Worm (Caenorhabditis elegans) whole organism, L2 larva: ENCODE data around the gene sli-1.

Source experiments
- aly-2 ChIP-seq: fragments of 150-350 bp; optimal IDR thresholded peaks from 2 replicates; lab custom pipeline; 2014; ENCODE audit warnings: missing biosample characterization, missing genetic modification characterization
- ama-1 ChIP-seq: fragments of 150-350 bp; optimal IDR thresholded peaks from 2 replicates; lab custom pipeline; 2018; ENCODE audit warnings: inconsistent platforms
- egl-27 ChIP-seq: sonication (generic microtip); optimal IDR thresholded peaks from 3 replicates; lab custom pipeline; 2017; ENCODE audit warnings: missing biosample characterization, missing genetic modification reagents, missing genetic modification characterization
- fos-1 ChIP-seq: fragments of 150-350 bp; optimal IDR thresholded peaks from 2 replicates; lab custom pipeline; 2014; ENCODE audit warnings: missing biosample characterization, missing genetic modification characterization
- lin-39 ChIP-seq: fragments of 150-350 bp; optimal IDR thresholded peaks from 2 replicates; lab custom pipeline; 2014; ENCODE audit warnings: missing biosample characterization, missing genetic modification reagents, missing genetic modification characterization
- nhr-11 ChIP-seq: fragments of 150-350 bp; optimal IDR thresholded peaks from 2 replicates; lab custom pipeline; 2014; ENCODE audit warnings: missing biosample characterization, missing genetic modification characterization
- nhr-237 ChIP-seq: fragments of 150-350 bp; optimal IDR thresholded peaks from 2 replicates; lab custom pipeline; 2014; ENCODE audit warnings: missing biosample characterization, missing genetic modification characterization
- skn-1 ChIP-seq: sonication (generic microtip); optimal IDR thresholded peaks from 2 replicates; lab custom pipeline; 2017; ENCODE audit warnings: missing biosample characterization, missing genetic modification characterization
- sma-3 ChIP-seq: sonication (generic microtip); optimal IDR thresholded peaks from 2 replicates; lab custom pipeline; 2016; ENCODE audit warnings: missing genetic modification reagents, missing genetic modification characterization, missing compliant biosample characterization
- snpc-4 ChIP-seq: fragments of 150-350 bp; optimal IDR thresholded peaks from 2 replicates; lab custom pipeline; 2014; ENCODE audit warnings: missing biosample characterization, missing genetic modification characterization
- unc-39 ChIP-seq: fragments of 150-350 bp; optimal IDR thresholded peaks from 2 replicates; lab custom pipeline; 2014; ENCODE audit warnings: missing biosample characterization, missing genetic modification characterization
- unc-55 ChIP-seq: fragments of 150-350 bp; sonication (generic microtip); optimal IDR thresholded peaks from 3 replicates; lab custom pipeline; 2014; ENCODE audit warnings: missing biosample characterization, missing genetic modification reagents, missing genetic modification characterization
- unc-62 ChIP-seq: fragments of 150-350 bp; optimal IDR thresholded peaks from 2 replicates; lab custom pipeline; 2014; ENCODE audit warnings: missing biosample characterization, missing genetic modification reagents, missing genetic modification characterization
- zag-1 ChIP-seq: fragments of 150-350 bp; optimal IDR thresholded peaks from 2 replicates; lab custom pipeline; 2014; ENCODE audit warnings: missing biosample characterization, missing genetic modification characterization

DNA sequence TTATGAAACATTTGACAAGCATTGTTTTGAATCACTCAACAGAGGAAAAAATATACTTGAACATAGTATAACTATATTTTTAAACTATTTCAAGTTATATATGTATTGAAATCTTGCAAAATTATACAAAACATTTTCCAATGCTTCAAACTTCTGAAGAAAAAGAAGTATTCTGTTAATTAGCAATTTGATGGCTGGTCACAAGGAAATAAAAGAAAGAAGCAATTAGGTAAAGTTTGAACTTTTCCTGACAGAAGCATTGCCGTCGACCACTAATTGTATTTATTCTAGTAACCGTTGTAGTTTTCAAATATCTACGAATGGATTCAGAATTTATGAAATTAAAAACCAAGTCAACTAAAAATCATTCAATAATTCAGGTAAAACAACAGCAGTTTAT, 37.2 kb downstream of the sli-1 start:
- no peak for TF ChIP-seq sma-3
- TF ChIP-seq unc-62 (GFP tag; lab: Kevin White, UChicago) = no peak
- TF ChIP-seq fos-1 (tag; lab: Kevin White, UChicago) = no peak
- TF ChIP-seq ama-1 (lab: Kevin White, UChicago) = no peak
- no peak for TF ChIP-seq zag-1 (tag; lab: Kevin White, UChicago)
- no peak for TF ChIP-seq unc-39
- TF ChIP-seq lin-39 (tag; lab: Kevin White, UChicago) = no peak
- TF ChIP-seq nhr-237 (tag; lab: Kevin White, UChicago) = no peak
- TF ChIP-seq unc-55 (GFP tag; lab: Kevin White, UChicago) = no peak
- TF ChIP-seq snpc-4 (tag; lab: Kevin White, UChicago) = no peak
- no peak for TF ChIP-seq nhr-11
- no peak for TF ChIP-seq skn-1 (tag; lab: Kevin White, UChicago)
- TF ChIP-seq egl-27 (tag; lab: Kevin White, UChicago) = no peak
- no peak for TF ChIP-seq aly-2 (tag; lab: Kevin White, UChicago)
